Worm (Caenorhabditis elegans): ENCODE results near the gene lgc-5.
A peak's percentile ranks its signal among the peaks of the same experiment; 100 is the strongest.

The lgc-5 gene

ce11 chrIV:8375381-8375780 is 32.9 kb downstream of the lgc-5 start:
- TF ChIP-seq rcor-1 (GFP tag; IDR thresholded peaks at IDR 0.05) (peak; percentile 71), dpl-1 (GFP tag; optimal IDR thresholded peaks at IDR 0.05) (no peak), lin-54 (GFP tag; optimal IDR thresholded peaks at IDR 0.05) (peak; percentile 63), fkh-3 (tag; optimal IDR thresholded peaks at IDR 0.05) (no peak), egrh-3 (GFP tag; IDR thresholded peaks at IDR 0.05) (no peak), lag-1 (GFP tag; IDR thresholded peaks at IDR 0.05) (no peak), ztf-6 (GFP tag; IDR thresholded peaks at IDR 0.05) (0 out of 2 replicates have a peak, but pooled peaks have one; percentile 48), bed-2 (GFP tag; IDR thresholded peaks at IDR 0.05) (no peak), B0261.1 (tag; optimal IDR thresholded peaks at IDR 0.05) (peak; percentile 77), ets-4 (GFP tag; optimal IDR thresholded peaks at IDR 0.05) (no peak), C17E4.6 (GFP tag; IDR thresholded peaks at IDR 0.05) (peak; percentile 43; the same call in 1 of the 2 replicates), cebp-1 (GFP tag; IDR thresholded peaks at IDR 0.05) (0 out of 2 replicates have a peak, but pooled peaks have one; percentile 9), cebp-1 (tag; optimal IDR thresholded peaks at IDR 0.05) (peak; percentile 70), ekl-4 (GFP tag; IDR thresholded peaks at IDR 0.05) (peak; percentile 66), ztf-28 (GFP tag; IDR thresholded peaks at IDR 0.05) (no peak), sea-2 (GFP tag; IDR thresholded peaks at IDR 0.05) (no peak), madf-3 (GFP tag; IDR thresholded peaks at IDR 0.05) (no peak), F33H1.4 (GFP tag; IDR thresholded peaks at IDR 0.05) (peak; percentile 59), sptf-2 (GFP tag; optimal IDR thresholded peaks at IDR 0.05) (peak; percentile 49), die-1 (tag; optimal IDR thresholded peaks at IDR 0.05) (peak; percentile 90), Y53F4B.3 (GFP tag; IDR thresholded peaks at IDR 0.05) (peak; percentile 20; the same call in 1 of the 2 replicates), F37B4.10 (GFP tag; IDR thresholded peaks at IDR 0.05) (no peak), ccch-3 (GFP tag; optimal IDR thresholded peaks at IDR 0.05) (peak; percentile 50), unc-130 (GFP tag; optimal IDR thresholded peaks at IDR 0.05) (peak; percentile 85), ama-1 (optimal IDR thresholded peaks at IDR 0.05) (peak; percentile 23), ama-1 (GFP tag; optimal IDR thresholded peaks at IDR 0.05) (peak; percentile 46 to 65), aptf-3 (GFP tag; IDR thresholded peaks at IDR 0.05) (0 out of 2 replicates have a peak, but pooled peaks have one; percentile 36), ceh-27 (GFP tag; optimal IDR thresholded peaks at IDR 0.05) (peak; percentile 70), egl-44 (GFP tag; IDR thresholded peaks at IDR 0.05) (peak; percentile 67; the same call in 1 of the 2 replicates), dox-1 (GFP tag; IDR thresholded peaks at IDR 0.05) (peak; percentile 82), tbp1 (GFP tag; optimal IDR thresholded peaks at IDR 0.05) (peak; percentile 89), bed-1 (GFP tag; IDR thresholded peaks at IDR 0.05) (no peak), D2030.7 (GFP tag; IDR thresholded peaks at IDR 0.05) (peak; percentile 47; the same call in 1 of the 2 replicates), Y53G8AR.9 (GFP tag; conservative IDR thresholded peaks at IDR 0.05) (peak; percentile 80), nhr-90 (tag; optimal IDR thresholded peaks at IDR 0.05) (peak; percentile 82), unc-62 (GFP tag; optimal IDR thresholded peaks at IDR 0.05) (no peak), tlf-1 (GFP tag; optimal IDR thresholded peaks at IDR 0.05) (peak; percentile 24), F22D6.2 (tag; optimal IDR thresholded peaks at IDR 0.05) (no peak), sdz-38 (tag; optimal IDR thresholded peaks at IDR 0.05) (no peak), snpc-1.1 (tag; optimal IDR thresholded peaks at IDR 0.05; ENCODE audit: insufficient read depth) (peak; percentile 46), zfh-2 (GFP tag; conservative IDR thresholded peaks at IDR 0.05) (no peak), mes-4 (tag; optimal IDR thresholded peaks at IDR 0.05) (peak; percentile 73), lin-40 (tag; optimal IDR thresholded peaks at IDR 0.05) (peak; percentile 64), hmg-20 (GFP tag; IDR thresholded peaks at IDR 0.05) (0 out of 2 replicates have a peak, but pooled peaks have one; percentile 37), lir-1 (GFP tag; conservative IDR thresholded peaks at IDR 0.05) (0 out of 2 replicates have a peak, but pooled peaks have one; percentile 45), ceh-100 (GFP tag; IDR thresholded peaks at IDR 0.05) (no peak), hlh-12 (tag; optimal IDR thresholded peaks at IDR 0.05) (peak; percentile 22), him-1 (tag; optimal IDR thresholded peaks at IDR 0.05) (peak; percentile 88), C06A6.2 (GFP tag; conservative IDR thresholded peaks at IDR 0.05) (no peak), tbx-9 (tag; optimal IDR thresholded peaks at IDR 0.05; ENCODE audit: borderline replicate concordance) (no peak)
